Worm (Caenorhabditis elegans) whole organism, midembryonic: ENCODE results near the gene srbc-12.

Experiments used
- cog-1 ChIP-seq: sonication (generic microtip); optimal IDR thresholded peaks from 2 replicates; lab custom pipeline; 2016; ENCODE audit warnings: missing genetic modification characterization, missing compliant biosample characterization
- flt-1 ChIP-seq: fragments of 200-800 bp; sonication (Bioruptor generic); IDR thresholded peaks from 2 replicates; pipeline ENCODE4 v1.3.6; 2022; ENCODE audit warnings: missing genetic modification characterization, missing compliant biosample characterization
- tab-1 ChIP-seq: fragments of 200-800 bp; sonication (Bioruptor generic); IDR thresholded peaks from 2 replicates; pipeline ENCODE4 v1.3.6; 2022; ENCODE audit warnings: missing genetic modification characterization, missing compliant biosample characterization

DNA sequence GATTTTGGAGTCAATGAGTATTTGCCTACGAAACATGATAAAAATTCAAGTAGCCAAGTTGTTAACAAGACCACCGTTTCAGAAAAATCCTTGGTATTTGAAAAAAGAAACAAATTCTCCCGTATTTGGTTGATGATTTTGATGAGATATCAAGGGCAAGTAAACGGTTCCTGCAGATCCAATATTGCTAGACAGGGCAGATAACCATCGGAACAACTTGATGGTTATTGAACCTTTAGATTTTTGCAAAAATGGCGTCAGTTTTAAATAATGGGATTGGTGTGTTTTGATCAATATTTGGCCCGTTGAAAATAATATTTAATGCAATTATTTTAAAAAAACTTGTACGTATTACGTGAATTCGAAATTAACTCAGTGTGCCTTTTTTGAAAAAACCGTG lies 49.3 kb upstream of the srbc-12 start:
- TF ChIP-seq flt-1 (GFP tag; lab: Robert Waterston, UW) (no peak), cog-1 (tag; lab: Kevin White, UChicago) (no peak), tab-1 (no peak)
